Fruit fly (Drosophila melanogaster) whole organism, pupa: Measurements from ENCODE around the gene jar.
A peak's percentile ranks its signal among the peaks of the same experiment; 100 is the strongest.

ENCODE experiments used
- CG10348 ChIP-seq: fragments of 200-800 bp; sonication (Bioruptor generic); IDR thresholded peaks from 2 replicates; pipeline ENCODE4 v1.3.6; 2022; ENCODE audit warnings: missing biosample characterization, missing genetic modification characterization
- CG12605 ChIP-seq: fragments of 200-800 bp; sonication (Bioruptor generic); IDR thresholded peaks from 2 replicates; pipeline ENCODE4 v1.3.6; 2022; ENCODE audit warnings: missing biosample characterization, missing genetic modification characterization
- CG13204 ChIP-seq: fragments of 200-800 bp; sonication (Bioruptor generic); optimal IDR thresholded peaks from 2 replicates; lab custom pipeline; 2018; ENCODE audit warnings: missing biosample characterization, mild to moderate bottlenecking, missing genetic modification characterization, moderate library complexity
- CG14655 ChIP-seq: fragments of 200-800 bp; sonication (Bioruptor generic); optimal IDR thresholded peaks from 3 replicates; lab custom pipeline; 2017; ENCODE audit warnings: mild to moderate bottlenecking, missing biosample characterization, missing genetic modification reagents, missing genetic modification characterization
- CG15710 ChIP-seq: fragments of 200-800 bp; sonication (Bioruptor generic); optimal IDR thresholded peaks from 2 replicates; lab custom pipeline; 2018; ENCODE audit warnings: missing biosample characterization, mild to moderate bottlenecking, missing genetic modification characterization, moderate library complexity
- CG17806 ChIP-seq: fragments of 200-800 bp; sonication (Bioruptor generic); optimal IDR thresholded peaks from 2 replicates; lab custom pipeline; 2018; ENCODE audit warnings: missing biosample characterization, mild to moderate bottlenecking, missing genetic modification characterization, moderate library complexity
- CG32121 ChIP-seq: fragments of 200-800 bp; sonication (Bioruptor generic); IDR thresholded peaks from 2 replicates; pipeline ENCODE4 v1.3.6; 2022; ENCODE audit warnings: missing biosample characterization, missing genetic modification characterization
- CG34367 ChIP-seq: fragments of 200-800 bp; sonication (Bioruptor generic); optimal IDR thresholded peaks from 2 replicates; lab custom pipeline; 2018; ENCODE audit warnings: missing biosample characterization, mild to moderate bottlenecking, missing genetic modification characterization
- CG4496 ChIP-seq: fragments of 200-800 bp; sonication (Bioruptor generic); IDR thresholded peaks from 3 replicates; pipeline ENCODE4 v1.3.6; 2022; ENCODE audit warnings: missing biosample characterization, missing genetic modification characterization
- CG8159 ChIP-seq: fragments of 200-800 bp; sonication (Bioruptor generic); optimal IDR thresholded peaks from 3 replicates; lab custom pipeline; 2018; ENCODE audit warnings: missing biosample characterization, mild to moderate bottlenecking, missing genetic modification characterization, moderate library complexity
- CG8301 ChIP-seq: fragments of 200-800 bp; sonication (Bioruptor generic); optimal IDR thresholded peaks from 2 replicates; lab custom pipeline; 2018; ENCODE audit warnings: missing biosample characterization, mild to moderate bottlenecking, missing genetic modification characterization
- CG9948 ChIP-seq: fragments of 200-800 bp; sonication (Bioruptor generic); optimal IDR thresholded peaks from 2 replicates; lab custom pipeline; 2018; ENCODE audit warnings: missing biosample characterization, mild to moderate bottlenecking, missing genetic modification characterization, moderate library complexity
- D1 ChIP-seq: fragments of 200-800 bp; sonication (Bioruptor generic); optimal IDR thresholded peaks from 2 replicates; lab custom pipeline; 2018; ENCODE audit warnings: missing biosample characterization, mild to moderate bottlenecking, missing genetic modification characterization, moderate library complexity
- EcR ChIP-seq: fragments of 200-800 bp; sonication (Bioruptor generic); optimal IDR thresholded peaks from 3 replicates; lab custom pipeline; 2019; ENCODE audit warnings: missing biosample characterization, missing genetic modification characterization, mild to moderate bottlenecking, moderate library complexity, missing genetic modification reagents
- Ets98B ChIP-seq: fragments of 200-800 bp; sonication (Bioruptor generic); IDR thresholded peaks from 2 replicates; pipeline ENCODE4 v1.3.6; 2022; ENCODE audit warnings: missing biosample characterization, missing genetic modification characterization
- Pif1A ChIP-seq: fragments of 200-800 bp; sonication (Bioruptor generic); optimal IDR thresholded peaks from 3 replicates; lab custom pipeline; 2016; ENCODE audit warnings: missing biosample characterization, missing genetic modification characterization
- Pif1B ChIP-seq: fragments of 200-800 bp; sonication (Bioruptor generic); optimal IDR thresholded peaks from 3 replicates; lab custom pipeline; 2016; ENCODE audit warnings: missing biosample characterization, missing genetic modification characterization
- Snoo ChIP-seq: fragments of 200-800 bp; sonication (Bioruptor generic); optimal IDR thresholded peaks from 3 replicates; lab custom pipeline; 2017; ENCODE audit warnings: missing biosample characterization, mild to moderate bottlenecking, missing genetic modification characterization, inconsistent platforms
- fd96Ca ChIP-seq: fragments of 200-800 bp; sonication (Bioruptor generic); IDR thresholded peaks from 3 replicates; pipeline ENCODE4 v1.3.6; 2022; ENCODE audit warnings: missing biosample characterization, missing genetic modification characterization
- gl ChIP-seq: fragments of 200-800 bp; sonication (Bioruptor generic); optimal IDR thresholded peaks from 2 replicates; lab custom pipeline; 2018; ENCODE audit warnings: missing biosample characterization, mild to moderate bottlenecking, missing genetic modification characterization
- rn ChIP-seq: fragments of 200-800 bp; sonication (Bioruptor generic); IDR thresholded peaks from 2 replicates; pipeline ENCODE4 v1.3.6; 2022; ENCODE audit warnings: missing biosample characterization, missing genetic modification characterization

jar gene

dm6 chr3R:24226744-24227143, 44.3 kb downstream of the jar start, which contains the start of the genes Spps and CG13609:
Gene Spps (minus strand): TSS chr3R:24226934.
Gene CG13609 (plus strand): TSS chr3R:24227023.
- TF ChIP-seq CG12605, result no peak
- peak; percentile 21 for TF ChIP-seq Snoo (tag; lab: Kevin White, UChicago)

DNA sequence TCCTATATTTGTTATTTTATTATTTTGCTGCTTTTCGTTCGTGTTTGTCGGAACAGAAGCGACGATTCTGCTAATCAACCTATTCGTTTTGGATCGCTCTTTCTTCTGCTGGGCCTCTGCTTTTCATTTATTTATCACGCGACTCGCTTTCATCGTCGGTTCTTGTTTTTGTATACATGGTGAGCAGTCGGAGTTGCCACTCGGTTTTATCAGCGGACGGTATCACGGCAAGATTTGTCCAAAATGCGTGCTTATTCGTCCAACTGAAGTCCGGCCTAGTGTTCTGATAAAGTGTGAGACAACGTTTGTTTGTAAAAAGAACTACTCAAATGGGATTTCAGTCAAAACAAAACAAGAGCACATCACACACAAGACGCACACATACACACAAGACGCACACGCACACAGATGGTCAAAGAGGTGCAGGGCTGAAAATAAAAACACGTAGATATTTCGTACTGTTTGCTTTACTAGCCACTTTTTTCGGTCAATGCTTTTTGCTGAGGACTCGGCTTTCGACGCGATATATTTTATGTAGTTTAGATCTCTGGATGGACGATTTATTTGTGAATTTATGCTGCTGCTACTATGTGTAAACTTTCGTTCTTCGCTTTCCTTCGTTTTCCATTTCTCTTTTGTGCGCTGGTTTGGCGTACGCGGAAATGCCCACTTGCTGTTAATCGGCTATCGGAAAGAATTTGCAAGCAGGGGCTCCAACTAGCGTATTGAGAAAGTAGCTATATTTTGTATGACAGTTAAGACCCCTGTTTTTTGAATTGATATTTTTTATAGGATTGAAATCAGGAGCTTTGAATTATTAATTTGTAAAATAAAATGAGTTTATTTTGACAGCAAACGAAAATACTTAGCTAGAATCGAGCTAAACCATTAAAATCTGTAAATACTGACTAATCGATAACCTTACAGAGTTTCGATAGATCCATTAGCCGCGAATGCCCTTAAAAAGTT, 49.4 kb downstream of the jar start, which contains the start of gene twin:
Gene twin, minus strand, starts transcription at position 632 of the 969 bp plus-strand sequence.
- no peak for TF ChIP-seq Pif1A (GFP tag; lab: Kevin White, UChicago)
- peak; percentile 42 for TF ChIP-seq CG15710
- TF ChIP-seq CG34367 (tag; lab: Kevin White, UChicago), result no peak
- peak; percentile 13 for TF ChIP-seq CG17806 (tag; lab: Kevin White, UChicago)
- TF ChIP-seq Ets98B (GFP tag; lab: Robert Waterston, UW), result no peak
- TF ChIP-seq CG4496 (GFP tag; lab: Robert Waterston, UW), result 0 out of 3 replicates have a peak, but pooled peaks have one; percentile 42
- TF ChIP-seq CG12605, result no peak
- peak; percentile 18 for TF ChIP-seq CG8159 (tag; lab: Kevin White, UChicago)
- TF ChIP-seq CG10348 (GFP tag; lab: Robert Waterston, UW), result no peak
- TF ChIP-seq EcR (GFP tag; lab: Kevin White, UChicago), result no peak
- no peak for TF ChIP-seq D1
- TF ChIP-seq CG14655, result no peak
- TF ChIP-seq CG8301 (tag; lab: Kevin White, UChicago), result peak; percentile 0
- TF ChIP-seq CG9948 (tag; lab: Kevin White, UChicago), result peak; percentile 32
- TF ChIP-seq Snoo (tag; lab: Kevin White, UChicago), result no peak
- no peak for TF ChIP-seq rn (GFP tag; lab: Robert Waterston, UW)
- TF ChIP-seq fd96Ca (GFP tag; lab: Robert Waterston, UW), result no peak
- TF ChIP-seq CG32121 (GFP tag; lab: Robert Waterston, UW), result peak; percentile 64; the same call in 1 of the 2 replicates
- TF ChIP-seq Pif1B, result no peak
- TF ChIP-seq CG13204 (GFP tag; lab: Kevin White, UChicago), result no peak
- TF ChIP-seq gl, result no peak

dm6 chr3R:24220845-24221244, 50.2 kb downstream of the jar start, which contains the start of gene cav:
Gene cav (plus strand): TSS chr3R:24221103.
- TF ChIP-seq rn (GFP tag; lab: Robert Waterston, UW), result no peak
- TF ChIP-seq CG9948 (tag; lab: Kevin White, UChicago), result no peak
- TF ChIP-seq EcR (GFP tag; lab: Kevin White, UChicago), result no peak
- TF ChIP-seq CG17806 (tag; lab: Kevin White, UChicago), result no peak
- no peak for TF ChIP-seq CG34367 (tag; lab: Kevin White, UChicago)
- TF ChIP-seq CG15710, result no peak
- no peak for TF ChIP-seq Snoo (tag; lab: Kevin White, UChicago)
- no peak for TF ChIP-seq D1
- TF ChIP-seq CG32121 (GFP tag; lab: Robert Waterston, UW), result no peak
- TF ChIP-seq Pif1B, result no peak
- TF ChIP-seq Pif1A (GFP tag; lab: Kevin White, UChicago), result no peak
- TF ChIP-seq, all 21 proteins: peak for 0

dm6 chr3R:24219093-24219492, 51.9 kb downstream of the jar start:
- peak; percentile 1 for TF ChIP-seq CG8301 (tag; lab: Kevin White, UChicago)
- TF ChIP-seq CG13204 (GFP tag; lab: Kevin White, UChicago), result no peak
- no peak for TF ChIP-seq CG15710
- no peak for TF ChIP-seq CG9948 (tag; lab: Kevin White, UChicago)
- TF ChIP-seq Pif1B, result no peak
- TF ChIP-seq Snoo (tag; lab: Kevin White, UChicago), result no peak

DNA sequence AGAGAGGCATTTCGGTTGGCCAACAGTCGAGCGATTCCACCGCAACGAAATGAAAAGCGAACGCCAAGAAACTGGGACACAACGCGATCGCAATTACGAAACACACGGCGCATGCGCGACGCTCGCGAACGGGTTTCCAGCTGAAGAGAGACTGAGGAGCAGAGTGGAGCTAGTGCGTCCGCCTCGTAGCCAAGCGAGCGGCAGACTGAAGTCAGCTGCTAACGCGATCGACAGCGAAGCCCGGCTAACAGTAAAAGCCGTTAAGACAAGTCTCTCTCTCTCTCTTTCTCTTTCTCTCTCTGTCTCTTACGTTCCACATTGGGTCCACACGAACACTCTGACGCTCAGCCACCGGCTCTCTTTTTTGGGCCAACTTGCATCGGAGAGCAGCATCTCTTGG, 52.5 kb downstream of the jar start, which contains the start of gene CG17786:
Gene CG17786, minus strand, starts transcription at position 154 of the 400 bp plus-strand sequence.
- TF ChIP-seq CG32121 (GFP tag; lab: Robert Waterston, UW) (peak; percentile 43; the same call in 1 of the 2 replicates), CG15710 (no peak), Pif1A (GFP tag; lab: Kevin White, UChicago) (peak; percentile 12), Snoo (tag; lab: Kevin White, UChicago) (peak; percentile 40), Ets98B (GFP tag; lab: Robert Waterston, UW) (peak; percentile 48; the same call in 1 of the 2 replicates), CG4496 (GFP tag; lab: Robert Waterston, UW) (peak; percentile 29; the same call in 2 of the 3 replicates), gl (no peak), CG13204 (GFP tag; lab: Kevin White, UChicago) (peak; percentile 82), fd96Ca (GFP tag; lab: Robert Waterston, UW) (0 out of 3 replicates have a peak, but pooled peaks have one; percentile 22), EcR (GFP tag; lab: Kevin White, UChicago) (peak; percentile 31), CG12605 (peak; percentile 61; the same call in 1 of the 2 replicates)

dm6 chr3R:24216017-24216416, 55.0 kb downstream of the jar start:
- no peak for TF ChIP-seq CG17806 (tag; lab: Kevin White, UChicago)
- TF ChIP-seq gl, result no peak
- TF ChIP-seq CG10348 (GFP tag; lab: Robert Waterston, UW), result no peak
- no peak for TF ChIP-seq Pif1A (GFP tag; lab: Kevin White, UChicago)
- TF ChIP-seq CG12605, result no peak
- TF ChIP-seq CG8159 (tag; lab: Kevin White, UChicago), result no peak
- TF ChIP-seq Pif1B, result no peak
- no peak for TF ChIP-seq CG15710
- no peak for TF ChIP-seq EcR (GFP tag; lab: Kevin White, UChicago)
- TF ChIP-seq CG4496 (GFP tag; lab: Robert Waterston, UW), result no peak
- TF ChIP-seq fd96Ca (GFP tag; lab: Robert Waterston, UW), result no peak
- no peak for TF ChIP-seq rn (GFP tag; lab: Robert Waterston, UW)
- no peak for TF ChIP-seq Snoo (tag; lab: Kevin White, UChicago)
- no peak for TF ChIP-seq CG9948 (tag; lab: Kevin White, UChicago)
- TF ChIP-seq CG34367 (tag; lab: Kevin White, UChicago), result no peak
- TF ChIP-seq CG14655, result no peak
- no peak for TF ChIP-seq Ets98B (GFP tag; lab: Robert Waterston, UW)
- no peak for TF ChIP-seq D1
- no peak for TF ChIP-seq CG13204 (GFP tag; lab: Kevin White, UChicago)
- TF ChIP-seq CG8301 (tag; lab: Kevin White, UChicago), result no peak
